Fruit fly (Drosophila melanogaster) whole organism, embryonic: ENCODE results near the gene Ten-m.

Source experiments
- Ada2b ChIP-seq: fragments of 200-800 bp; sonication (Bioruptor generic); IDR thresholded peaks from 2 replicates; pipeline ENCODE4 v1.3.6; 2022; ENCODE audit warnings: missing biosample characterization, missing genetic modification characterization
- C15 ChIP-seq: fragments of 200-800 bp; sonication (Bioruptor generic); IDR thresholded peaks from 3 replicates; pipeline ENCODE4 v1.3.6; 2022; ENCODE audit warnings: missing biosample characterization, missing genetic modification characterization
- CG10431 ChIP-seq: fragments of 200-800 bp; sonication (Bioruptor generic); optimal IDR thresholded peaks from 3 replicates; lab custom pipeline; 2018; ENCODE audit warnings: missing biosample characterization, mild to moderate bottlenecking, missing genetic modification characterization
- CG11085 ChIP-seq: fragments of 200-800 bp; sonication (Bioruptor generic); IDR thresholded peaks from 2 replicates; pipeline ENCODE4 v1.3.6; 2022; ENCODE audit warnings: missing biosample characterization, missing genetic modification characterization
- CG13296 ChIP-seq: fragments of 200-800 bp; sonication (Bioruptor generic); optimal IDR thresholded peaks from 3 replicates; lab custom pipeline; 2018; ENCODE audit warnings: missing biosample characterization, mild to moderate bottlenecking, missing genetic modification characterization
- CG14860 ChIP-seq: fragments of 200-800 bp; sonication (Bioruptor generic); IDR thresholded peaks from 3 replicates; pipeline ENCODE4 v1.3.6; 2022; ENCODE audit warnings: missing biosample characterization, missing genetic modification characterization; ENCODE audit not compliant: partially characterized antibody
- CG17361 ChIP-seq: fragments of 200-800 bp; sonication (Bioruptor generic); IDR thresholded peaks from 3 replicates; pipeline ENCODE4 v1.3.6; 2022; ENCODE audit warnings: missing biosample characterization, missing genetic modification characterization
- CG17568 ChIP-seq: fragments of 200-800 bp; sonication (Bioruptor generic); optimal IDR thresholded peaks from 2 replicates; lab custom pipeline; 2018; ENCODE audit warnings: missing biosample characterization, mild to moderate bottlenecking, missing genetic modification characterization, moderate library complexity
- CG17912 ChIP-seq: fragments of 200-800 bp; sonication (Bioruptor generic); optimal IDR thresholded peaks from 2 replicates; lab custom pipeline; 2018; ENCODE audit warnings: missing biosample characterization, mild to moderate bottlenecking, missing genetic modification characterization
- CG1792 ChIP-seq: fragments of 200-800 bp; sonication (Bioruptor generic); optimal IDR thresholded peaks from 2 replicates; lab custom pipeline; 2016; ENCODE audit warnings: missing biosample characterization, missing genetic modification characterization
- CG18476 ChIP-seq: fragments of 200-800 bp; sonication (Bioruptor generic); optimal IDR thresholded peaks from 2 replicates; lab custom pipeline; 2016; ENCODE audit warnings: missing biosample characterization, mild to moderate bottlenecking, missing genetic modification characterization
- CG18619 ChIP-seq: fragments of 200-800 bp; sonication (Bioruptor generic); optimal IDR thresholded peaks from 3 replicates; lab custom pipeline; 2017; ENCODE audit warnings: missing biosample characterization, mild to moderate bottlenecking, missing genetic modification characterization
- CG30020 ChIP-seq: fragments of 200-800 bp; optimal IDR thresholded peaks from 2 replicates; lab custom pipeline; 2019; ENCODE audit warnings: missing biosample characterization, mild to moderate bottlenecking, missing genetic modification characterization, moderate library complexity
- CG4282 ChIP-seq: fragments of 200-800 bp; sonication (Bioruptor generic); optimal IDR thresholded peaks from 2 replicates; lab custom pipeline; 2016; ENCODE audit warnings: missing biosample characterization, missing genetic modification characterization
- CG43689 ChIP-seq: fragments of 200-800 bp; sonication (Bioruptor generic); IDR thresholded peaks from 2 replicates; pipeline ENCODE4 v1.3.6; 2022; ENCODE audit warnings: missing biosample characterization, missing genetic modification characterization
- CG4730 ChIP-seq: fragments of 200-800 bp; sonication (Bioruptor generic); IDR thresholded peaks from 2 replicates; pipeline ENCODE4 v1.3.6; 2022; ENCODE audit warnings: missing biosample characterization, missing genetic modification characterization
- CG6254 ChIP-seq: fragments of 200-800 bp; sonication (Bioruptor generic); optimal IDR thresholded peaks from 3 replicates; lab custom pipeline; 2017; ENCODE audit warnings: mild to moderate bottlenecking, missing biosample characterization, missing genetic modification reagents, missing genetic modification characterization
- CG6272 ChIP-seq: fragments of 200-800 bp; sonication (Bioruptor generic); IDR thresholded peaks from 2 replicates; pipeline ENCODE4 v1.3.6; 2022; ENCODE audit warnings: missing biosample characterization, missing genetic modification characterization
- CG9437 ChIP-seq: fragments of 200-800 bp; sonication (Bioruptor generic); optimal IDR thresholded peaks from 2 replicates; lab custom pipeline; 2018; ENCODE audit warnings: missing biosample characterization, mild to moderate bottlenecking, missing genetic modification characterization
- CG9609 ChIP-seq: fragments of 200-800 bp; sonication (Bioruptor generic); optimal IDR thresholded peaks from 3 replicates; lab custom pipeline; 2016; ENCODE audit warnings: missing biosample characterization, missing genetic modification characterization
- CG9797 ChIP-seq: fragments of 200-800 bp; sonication (Bioruptor generic); optimal IDR thresholded peaks from 3 replicates; lab custom pipeline; 2018; ENCODE audit warnings: missing biosample characterization, mild to moderate bottlenecking, missing genetic modification characterization
- CkIIα-i1 ChIP-seq: fragments of 200-800 bp; sonication (Bioruptor generic); IDR thresholded peaks from 2 replicates; pipeline ENCODE4 v1.3.6; 2022; ENCODE audit warnings: missing biosample characterization, missing genetic modification characterization
- D19B ChIP-seq: fragments of 200-800 bp; sonication (Bioruptor generic); optimal IDR thresholded peaks from 2 replicates; lab custom pipeline; 2017; ENCODE audit warnings: missing biosample characterization, mild to moderate bottlenecking, missing genetic modification characterization
- Dll ChIP-seq: fragments of 200-800 bp; sonication (Bioruptor generic); IDR thresholded peaks from 4 replicates; pipeline ENCODE4 v1.3.6; 2022; ENCODE audit warnings: missing biosample characterization, missing genetic modification characterization; ENCODE audit not compliant: partially characterized antibody
- Drgx ChIP-seq: fragments of 200-800 bp; sonication (Bioruptor generic); IDR thresholded peaks from 2 replicates; pipeline ENCODE4 v1.3.6; 2022; ENCODE audit warnings: missing biosample characterization, missing genetic modification characterization
- Elba2 ChIP-seq: fragments of 200-800 bp; sonication (Bioruptor generic); optimal IDR thresholded peaks from 3 replicates; lab custom pipeline; 2016; ENCODE audit warnings: missing biosample characterization, missing genetic modification characterization
- Fer1 ChIP-seq: fragments of 200-800 bp; sonication (Bioruptor generic); optimal IDR thresholded peaks from 2 replicates; lab custom pipeline; 2017; ENCODE audit warnings: missing biosample characterization, mild to moderate bottlenecking, missing genetic modification characterization
- HLH3B ChIP-seq: fragments of 200-800 bp; sonication (Bioruptor generic); IDR thresholded peaks from 2 replicates; pipeline ENCODE4 v1.3.6; 2022; ENCODE audit warnings: missing biosample characterization, missing genetic modification characterization
- Six4 ChIP-seq: fragments of 200-800 bp; sonication (Bioruptor generic); optimal IDR thresholded peaks from 2 replicates; lab custom pipeline; 2016; ENCODE audit warnings: missing biosample characterization, missing genetic modification characterization
- Sry-δ ChIP-seq: fragments of 200-800 bp; sonication (Bioruptor generic); optimal IDR thresholded peaks from 2 replicates; lab custom pipeline; 2016; ENCODE audit warnings: missing biosample characterization, missing genetic modification characterization
- Vsx1 ChIP-seq: fragments of 200-800 bp; sonication (Bioruptor generic); optimal IDR thresholded peaks from 2 replicates; lab custom pipeline; 2017; ENCODE audit warnings: missing biosample characterization, mild to moderate bottlenecking, missing genetic modification characterization, missing genetic modification reagents
- az2 ChIP-seq: fragments of 200-800 bp; sonication (Bioruptor generic); optimal IDR thresholded peaks from 3 replicates; lab custom pipeline; 2016; ENCODE audit warnings: missing biosample characterization, missing genetic modification characterization
- bcd ChIP-seq: fragments of 200-800 bp; sonication (Bioruptor generic); optimal IDR thresholded peaks from 2 replicates; lab custom pipeline; 2017; ENCODE audit warnings: missing biosample characterization, mild to moderate bottlenecking, missing genetic modification characterization
- corto ChIP-seq: fragments of 200-800 bp; sonication (Bioruptor generic); optimal IDR thresholded peaks from 2 replicates; lab custom pipeline; 2016; ENCODE audit warnings: missing biosample characterization, mild to moderate bottlenecking, missing genetic modification characterization, moderate library complexity
- cwo ChIP-seq: fragments of 200-800 bp; sonication (Bioruptor generic); optimal IDR thresholded peaks from 3 replicates; lab custom pipeline; 2017; ENCODE audit warnings: missing biosample characterization, missing genetic modification characterization, mild to moderate bottlenecking, moderate library complexity, missing genetic modification reagents
- dati ChIP-seq: fragments of 200-800 bp; sonication (Bioruptor generic); IDR thresholded peaks from 2 replicates; pipeline ENCODE4 v1.3.6; 2022; ENCODE audit warnings: missing biosample characterization, missing genetic modification characterization
- dmrt11E ChIP-seq: fragments of 200-800 bp; sonication (Bioruptor generic); optimal IDR thresholded peaks from 3 replicates; lab custom pipeline; 2018; ENCODE audit warnings: missing biosample characterization, mild to moderate bottlenecking, missing genetic modification characterization, moderate library complexity
- dpn ChIP-seq, 2 experiments: fragments of 200-800 bp; sonication (Bioruptor generic); optimal IDR thresholded peaks; 3 replicates each; lab custom pipeline; 2016; ENCODE audit warnings: missing biosample characterization in 2 of 2, missing genetic modification characterization in 2 of 2
- gsb-n ChIP-seq: fragments of 200-800 bp; sonication (Bioruptor generic); optimal IDR thresholded peaks from 3 replicates; lab custom pipeline; 2018; ENCODE audit warnings: missing biosample characterization, mild to moderate bottlenecking, missing genetic modification characterization
- h ChIP-seq: fragments of >200 bp; optimal IDR thresholded peaks from 2 replicates; lab custom pipeline; 2017
- ham ChIP-seq: fragments of 200-800 bp; sonication (Bioruptor generic); IDR thresholded peaks from 2 replicates; pipeline ENCODE4 v1.3.6; 2022; ENCODE audit warnings: missing biosample characterization, missing genetic modification characterization
- jing ChIP-seq: fragments of 200-800 bp; sonication (Bioruptor generic); optimal IDR thresholded peaks from 2 replicates; lab custom pipeline; 2018; ENCODE audit warnings: missing biosample characterization, mild to moderate bottlenecking, missing genetic modification characterization
- lilli ChIP-seq: fragments of 200-800 bp; sonication (Bioruptor generic); optimal IDR thresholded peaks from 3 replicates; lab custom pipeline; 2016; ENCODE audit warnings: missing biosample characterization, missing genetic modification characterization
- onecut ChIP-seq: fragments of 200-800 bp; sonication (Bioruptor generic); IDR thresholded peaks from 2 replicates; pipeline ENCODE4 v1.3.6; 2022; ENCODE audit warnings: missing biosample characterization, missing genetic modification characterization
- pnt ChIP-seq: fragments of 200-800 bp; sonication (Bioruptor generic); optimal IDR thresholded peaks from 3 replicates; lab custom pipeline; 2016; ENCODE audit warnings: missing biosample characterization, missing genetic modification characterization
- sens ChIP-seq: fragments of 200-800 bp; sonication (Bioruptor generic); peaks from one replicate; lab custom pipeline; 2016; ENCODE audit warnings: missing biosample characterization, missing genetic modification characterization
- sim ChIP-seq: fragments of 200-800 bp; sonication (Bioruptor generic); IDR thresholded peaks from 2 replicates; pipeline ENCODE4 v1.3.6; 2022; ENCODE audit warnings: missing biosample characterization, missing genetic modification characterization
- sisA ChIP-seq: fragments of 200-800 bp; sonication (Bioruptor generic); IDR thresholded peaks from 2 replicates; pipeline ENCODE4 v1.3.6; 2022; ENCODE audit warnings: missing biosample characterization, missing genetic modification characterization
- slbo ChIP-seq: fragments of 200-800 bp; sonication (Bioruptor generic); IDR thresholded peaks from 2 replicates; pipeline ENCODE4 v1.3.6; 2022; ENCODE audit warnings: missing biosample characterization, missing genetic modification characterization
- ssp ChIP-seq: fragments of 200-800 bp; sonication (Bioruptor generic); IDR thresholded peaks from 2 replicates; pipeline ENCODE4 v1.3.6; 2022; ENCODE audit warnings: missing biosample characterization, missing genetic modification characterization
- stwl ChIP-seq: fragments of 200-800 bp; sonication (Bioruptor generic); optimal IDR thresholded peaks from 3 replicates; lab custom pipeline; 2018; ENCODE audit warnings: missing biosample characterization, mild to moderate bottlenecking, missing genetic modification characterization, moderate library complexity
- toy ChIP-seq: fragments of 200-800 bp; sonication (Bioruptor generic); IDR thresholded peaks from 2 replicates; pipeline ENCODE4 v1.3.6; 2022; ENCODE audit warnings: missing biosample characterization, missing genetic modification characterization
- wor ChIP-seq: fragments of 200-800 bp; sonication (Bioruptor generic); IDR thresholded peaks from 2 replicates; pipeline ENCODE4 v1.3.6; 2022; ENCODE audit warnings: missing biosample characterization, missing genetic modification characterization

Ten-m gene

DNA sequence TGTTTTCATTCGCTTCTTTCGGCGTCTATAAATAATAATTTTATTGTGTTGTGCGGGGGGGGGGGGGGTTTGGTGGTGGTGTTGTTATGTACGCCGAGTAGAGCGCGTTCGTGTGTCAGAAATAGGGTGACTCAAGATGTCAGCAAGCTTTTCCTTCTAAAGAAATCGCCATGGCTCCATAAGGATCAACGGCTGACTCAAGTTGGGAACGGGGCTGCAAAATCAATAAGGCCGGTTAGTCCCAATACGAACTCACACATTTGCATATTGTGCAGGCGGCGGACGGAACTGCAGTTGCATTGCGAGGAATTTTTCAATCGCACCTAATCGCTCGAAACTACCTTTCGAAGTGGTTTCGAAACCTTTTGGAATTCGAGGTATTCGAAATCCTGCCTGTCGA is 131.0 kb downstream of the Ten-m start (continued):
- no peak for TF ChIP-seq HLH3B (GFP tag; lab: Robert Waterston, UW)
- TF ChIP-seq lilli (GFP tag; lab: Kevin White, UChicago): no peak
- no peak for TF ChIP-seq D19B (GFP tag; lab: Kevin White, UChicago)
- peak; percentile 60 for TF ChIP-seq Ada2b (GFP tag; lab: Robert Waterston, UW)
- no peak for TF ChIP-seq CG1792 (GFP tag; lab: Kevin White, UChicago)
- no peak for TF ChIP-seq sens
- no peak for TF ChIP-seq corto (GFP tag; lab: Kevin White, UChicago)
- TF ChIP-seq CG9437: no peak
- TF ChIP-seq CG17361 (GFP tag; lab: Robert Waterston, UW): 0 out of 3 replicates have a peak, but pooled peaks have one; percentile 29
- TF ChIP-seq dati: no peak
- TF ChIP-seq CG14860: no peak
- TF ChIP-seq CG6272 (GFP tag; lab: Robert Waterston, UW): 0 out of 2 replicates have a peak, but pooled peaks have one; percentile 24
- no peak for TF ChIP-seq Dll
- TF ChIP-seq Sry-δ (GFP tag; lab: Kevin White, UChicago): no peak
- no peak for TF ChIP-seq CG30020 (tag; lab: Kevin White, UChicago)
- no peak for TF ChIP-seq CG17568 (GFP tag; lab: Kevin White, UChicago)
- TF ChIP-seq CG18476 (GFP tag; lab: Kevin White, UChicago): no peak
- TF ChIP-seq az2 (GFP tag; lab: Kevin White, UChicago): no peak
- no peak for TF ChIP-seq Vsx1 (GFP tag; lab: Kevin White, UChicago)
- no peak for TF ChIP-seq stwl (tag; lab: Kevin White, UChicago)
- TF ChIP-seq gsb-n (tag; lab: Kevin White, UChicago): no peak
- no peak for TF ChIP-seq Six4 (GFP tag; lab: Kevin White, UChicago)
- no peak for TF ChIP-seq CG43689
- no peak for TF ChIP-seq Fer1
- no peak for TF ChIP-seq sim (GFP tag; lab: Robert Waterston, UW)
- peak; percentile 10; the same call in 1 of the 2 replicates for TF ChIP-seq sisA
- 0 out of 2 replicates have a peak, but pooled peaks have one; percentile 14 for TF ChIP-seq wor (GFP tag; lab: Robert Waterston, UW)
- TF ChIP-seq CG17912: no peak
- peak in 1 of 2 experiments; percentile 25 for TF ChIP-seq dpn (GFP tag; optimal IDR thresholded peaks at IDR 0.05; lab: Kevin White, UChicago)
- TF ChIP-seq ssp: no peak
- TF ChIP-seq CG9797 (GFP tag; lab: Kevin White, UChicago): no peak
- peak; percentile 37 for TF ChIP-seq CG9609
- peak; percentile 56; the same call in 1 of the 2 replicates for TF ChIP-seq CG11085 (GFP tag; lab: Robert Waterston, UW)
- no peak for TF ChIP-seq dmrt11E (tag; lab: Kevin White, UChicago)
- TF ChIP-seq slbo: peak; percentile 66
- TF ChIP-seq CG13296: no peak
- peak; percentile 72 for TF ChIP-seq Drgx (GFP tag; lab: Robert Waterston, UW)
- TF ChIP-seq CG4730 (GFP tag; lab: Robert Waterston, UW): no peak
- TF ChIP-seq CG18619 (GFP tag; lab: Kevin White, UChicago): no peak
- no peak for TF ChIP-seq toy (GFP tag; lab: Robert Waterston, UW)
- TF ChIP-seq ham: no peak
- no peak for TF ChIP-seq C15 (GFP tag; lab: Robert Waterston, UW)
- no peak for TF ChIP-seq CkIIα-i1
- TF ChIP-seq CG10431 (GFP tag; lab: Kevin White, UChicago): no peak
- peak; percentile 15 for TF ChIP-seq bcd
- TF ChIP-seq pnt (GFP tag; lab: Kevin White, UChicago): no peak
- no peak for TF ChIP-seq cwo (GFP tag; lab: Kevin White, UChicago)
- no peak for TF ChIP-seq h
- TF ChIP-seq jing: no peak
- no peak for TF ChIP-seq Elba2 (GFP tag; lab: Kevin White, UChicago)
- no peak for TF ChIP-seq CG4282
- TF ChIP-seq onecut (GFP tag; lab: Robert Waterston, UW): no peak; the same call in 1 of the 2 replicates
- TF ChIP-seq CG6254 (GFP tag; lab: Kevin White, UChicago): no peak
